Fruit fly (Drosophila melanogaster) whole organism, embryonic: ENCODE measurements around the gene MED27.

Source experiments
- Adf1 ChIP-seq: fragments of 200-800 bp; sonication (Bioruptor generic); IDR thresholded peaks from 2 replicates; pipeline ENCODE4 v1.3.6; 2022; ENCODE audit warnings: missing biosample characterization, missing genetic modification characterization
- Atf3 ChIP-seq: fragments of 200-800 bp; sonication (Bioruptor generic); optimal IDR thresholded peaks from 3 replicates; lab custom pipeline; 2016; ENCODE audit warnings: missing biosample characterization, missing genetic modification characterization
- BEAF-32 ChIP-seq: fragments of 200-800 bp; sonication (Bioruptor generic); optimal IDR thresholded peaks from 3 replicates; lab custom pipeline; 2017; ENCODE audit warnings: missing biosample characterization, missing genetic modification characterization, mild to moderate bottlenecking, moderate library complexity, missing genetic modification reagents
- Bdp1 ChIP-seq: fragments of 200-800 bp; sonication (Bioruptor generic); optimal IDR thresholded peaks from 3 replicates; lab custom pipeline; 2016; ENCODE audit warnings: missing biosample characterization, missing genetic modification characterization
- CG10462 ChIP-seq: fragments of 200-800 bp; sonication (Bioruptor generic); optimal IDR thresholded peaks from 2 replicates; lab custom pipeline; 2016; ENCODE audit warnings: missing biosample characterization, missing genetic modification characterization
- CG12071 ChIP-seq: fragments of 200-800 bp; sonication (Bioruptor generic); optimal IDR thresholded peaks from 3 replicates; lab custom pipeline; 2018; ENCODE audit warnings: missing biosample characterization, mild to moderate bottlenecking, missing genetic modification characterization
- CG1233 ChIP-seq: fragments of 200-800 bp; sonication (Bioruptor generic); optimal IDR thresholded peaks from 4 replicates; lab custom pipeline; 2018; ENCODE audit warnings: missing biosample characterization, mild to moderate bottlenecking, missing genetic modification characterization
- CG13624 ChIP-seq: fragments of 200-800 bp; sonication (Bioruptor generic); optimal IDR thresholded peaks from 2 replicates; lab custom pipeline; 2016; ENCODE audit warnings: missing biosample characterization, missing genetic modification characterization
- CG13775 ChIP-seq: fragments of 200-800 bp; sonication (Bioruptor generic); optimal IDR thresholded peaks from 3 replicates; lab custom pipeline; 2017; ENCODE audit warnings: missing biosample characterization, mild to moderate bottlenecking, missing genetic modification characterization
- CG15601 ChIP-seq: fragments of 200-800 bp; sonication (Bioruptor generic); optimal IDR thresholded peaks from 3 replicates; lab custom pipeline; 2019; ENCODE audit warnings: missing biosample characterization, mild to moderate bottlenecking, missing genetic modification characterization, moderate library complexity
- CG16779 ChIP-seq: fragments of 200-800 bp; sonication (Bioruptor generic); IDR thresholded peaks from 2 replicates; pipeline ENCODE4 v1.3.6; 2022; ENCODE audit warnings: missing biosample characterization, missing genetic modification characterization
- CG16813 ChIP-seq: fragments of 200-800 bp; sonication (Bioruptor generic); IDR thresholded peaks from 3 replicates; pipeline ENCODE4 v1.3.6; 2022; ENCODE audit warnings: missing biosample characterization, missing genetic modification characterization; ENCODE audit not compliant: partially characterized antibody
- CG17385 ChIP-seq: fragments of 200-800 bp; sonication (Bioruptor generic); optimal IDR thresholded peaks from 3 replicates; lab custom pipeline; 2018; ENCODE audit warnings: missing biosample characterization, mild to moderate bottlenecking, missing genetic modification characterization
- CG17802 ChIP-seq: fragments of 200-800 bp; sonication (Bioruptor generic); optimal IDR thresholded peaks from 2 replicates; lab custom pipeline; 2018; ENCODE audit warnings: missing biosample characterization, mild to moderate bottlenecking, missing genetic modification characterization, moderate library complexity
- CG18011 ChIP-seq: fragments of 200-800 bp; sonication (Bioruptor generic); optimal IDR thresholded peaks from 2 replicates; lab custom pipeline; 2017; ENCODE audit warnings: missing biosample characterization, missing genetic modification characterization, mild to moderate bottlenecking, moderate library complexity, missing genotype
- CG18599 ChIP-seq: fragments of 200-800 bp; sonication (Bioruptor generic); optimal IDR thresholded peaks from 3 replicates; lab custom pipeline; 2017; ENCODE audit warnings: missing biosample characterization, missing genetic modification characterization, mild to moderate bottlenecking, moderate library complexity, missing genetic modification reagents
- CG2889 ChIP-seq: fragments of 200-800 bp; sonication (Bioruptor generic); IDR thresholded peaks from 3 replicates; pipeline ENCODE4 v1.3.6; 2022; ENCODE audit warnings: missing biosample characterization, missing genetic modification characterization
- CG4328 ChIP-seq: fragments of 200-800 bp; sonication (Bioruptor generic); optimal IDR thresholded peaks from 3 replicates; lab custom pipeline; 2017; ENCODE audit warnings: missing biosample characterization, missing genetic modification reagents, missing genetic modification characterization
- CG7786 ChIP-seq: fragments of 200-800 bp; sonication (Bioruptor generic); optimal IDR thresholded peaks from 2 replicates; lab custom pipeline; 2016; ENCODE audit warnings: missing biosample characterization, missing genetic modification characterization
- CG9609 ChIP-seq: fragments of 200-800 bp; sonication (Bioruptor generic); optimal IDR thresholded peaks from 3 replicates; lab custom pipeline; 2016; ENCODE audit warnings: missing biosample characterization, missing genetic modification characterization
- CG9797 ChIP-seq: fragments of 200-800 bp; sonication (Bioruptor generic); optimal IDR thresholded peaks from 3 replicates; lab custom pipeline; 2018; ENCODE audit warnings: missing biosample characterization, mild to moderate bottlenecking, missing genetic modification characterization
- CTCF ChIP-seq: fragments of 200-800 bp; sonication (Bioruptor generic); optimal IDR thresholded peaks from 2 replicates; lab custom pipeline; 2017; ENCODE audit warnings: missing biosample characterization, mild to moderate bottlenecking, missing genetic modification characterization, moderate library complexity
- HLH3B ChIP-seq: fragments of 200-800 bp; sonication (Bioruptor generic); IDR thresholded peaks from 2 replicates; pipeline ENCODE4 v1.3.6; 2022; ENCODE audit warnings: missing biosample characterization, missing genetic modification characterization
- HmgZ ChIP-seq: fragments of 200-800 bp; sonication (Bioruptor generic); optimal IDR thresholded peaks from 2 replicates; lab custom pipeline; 2018; ENCODE audit warnings: missing biosample characterization, mild to moderate bottlenecking, missing genetic modification characterization
- Hr39 ChIP-seq: fragments of >200 bp; optimal IDR thresholded peaks from 2 replicates; lab custom pipeline; 2017
- Mad ChIP-seq: fragments of 200-800 bp; sonication (Bioruptor generic); optimal IDR thresholded peaks from 2 replicates; lab custom pipeline; 2016; ENCODE audit warnings: missing biosample characterization, missing genetic modification characterization
- Med ChIP-seq: fragments of 200-800 bp; sonication (Bioruptor generic); peaks from one replicate; lab custom pipeline; 2016; ENCODE audit warnings: missing biosample characterization, missing genetic modification characterization, mild to moderate bottlenecking, inconsistent platforms, moderate library complexity
- NC2α ChIP-seq: fragments of 200-800 bp; sonication (Bioruptor generic); optimal IDR thresholded peaks from 2 replicates; lab custom pipeline; 2016; ENCODE audit warnings: missing biosample characterization, missing genetic modification characterization
- Opbp ChIP-seq: fragments of 200-800 bp; sonication (Bioruptor generic); IDR thresholded peaks from 3 replicates; pipeline ENCODE4 v1.3.6; 2022; ENCODE audit warnings: missing biosample characterization, missing genetic modification characterization; ENCODE audit not compliant: partially characterized antibody
- Ravus ChIP-seq: fragments of 200-800 bp; sonication (Bioruptor generic); IDR thresholded peaks from 2 replicates; pipeline ENCODE4 v1.3.6; 2022; ENCODE audit warnings: missing biosample characterization, missing genetic modification characterization
- Spps ChIP-seq: fragments of 200-800 bp; sonication (Bioruptor generic); optimal IDR thresholded peaks from 2 replicates; lab custom pipeline; 2018; ENCODE audit warnings: missing biosample characterization, mild to moderate bottlenecking, missing genetic modification characterization
- ab ChIP-seq: fragments of 200-800 bp; sonication (Bioruptor generic); optimal IDR thresholded peaks from 2 replicates; lab custom pipeline; 2016; ENCODE audit warnings: missing biosample characterization, missing genetic modification characterization
- ap ChIP-seq: fragments of 200-800 bp; sonication (Bioruptor generic); IDR thresholded peaks from 2 replicates; pipeline ENCODE4 v1.3.6; 2022; ENCODE audit warnings: missing biosample characterization, missing genetic modification characterization
- az2 ChIP-seq: fragments of 200-800 bp; sonication (Bioruptor generic); optimal IDR thresholded peaks from 3 replicates; lab custom pipeline; 2016; ENCODE audit warnings: missing biosample characterization, missing genetic modification characterization
- ci ChIP-seq: fragments of 200-800 bp; sonication (Bioruptor generic); IDR thresholded peaks from 3 replicates; pipeline ENCODE4 v1.3.6; 2022; ENCODE audit warnings: missing biosample characterization, missing genetic modification characterization
- crc ChIP-seq: fragments of 200-800 bp; sonication (Bioruptor generic); optimal IDR thresholded peaks from 2 replicates; lab custom pipeline; 2016; ENCODE audit warnings: missing biosample characterization, missing genetic modification characterization
- esg ChIP-seq: fragments of 200-800 bp; sonication (Bioruptor generic); conservative IDR thresholded peaks from 2 replicates; pipeline ENCODE4 v1.3.6; 2022; ENCODE audit warnings: missing biosample characterization, missing genetic modification characterization
- hb ChIP-seq: fragments of 200-800 bp; sonication (Bioruptor generic); IDR thresholded peaks from 3 replicates; pipeline ENCODE4 v1.3.6; 2022; ENCODE audit warnings: missing biosample characterization, missing genetic modification characterization; ENCODE audit not compliant: partially characterized antibody
- jigr1 ChIP-seq: fragments of 200-800 bp; sonication (Bioruptor generic); IDR thresholded peaks from 3 replicates; pipeline ENCODE4 v1.3.6; 2022; ENCODE audit warnings: missing biosample characterization, missing genetic modification characterization
- jing ChIP-seq: fragments of 200-800 bp; sonication (Bioruptor generic); optimal IDR thresholded peaks from 2 replicates; lab custom pipeline; 2018; ENCODE audit warnings: missing biosample characterization, mild to moderate bottlenecking, missing genetic modification characterization
- jumu ChIP-seq: fragments of 200-800 bp; sonication (Bioruptor generic); optimal IDR thresholded peaks from 3 replicates; lab custom pipeline; 2016; ENCODE audit warnings: missing biosample characterization, missing genetic modification characterization
- kni ChIP-seq: fragments of 200-800 bp; sonication (Bioruptor generic); optimal IDR thresholded peaks from 3 replicates; lab custom pipeline; 2017; ENCODE audit warnings: mild to moderate bottlenecking, missing biosample characterization, missing genetic modification reagents, missing genetic modification characterization
- lab ChIP-seq: fragments of 200-800 bp; sonication (Bioruptor generic); optimal IDR thresholded peaks from 3 replicates; lab custom pipeline; 2017; ENCODE audit warnings: missing biosample characterization, missing genetic modification characterization, mild to moderate bottlenecking, moderate library complexity, missing genetic modification reagents
- pita ChIP-seq: fragments of 200-800 bp; sonication (Bioruptor generic); optimal IDR thresholded peaks from 2 replicates; lab custom pipeline; 2017; ENCODE audit warnings: missing biosample characterization, mild to moderate bottlenecking, missing genetic modification characterization
- prd ChIP-seq, 3 experiments: fragments of >200 bp in 2 of 3; fragments of 200-800 bp in 1 of 3; sonication (Bioruptor generic) in 1 of 3; optimal IDR thresholded peaks in 2 of 3; IDR thresholded peaks in 1 of 3; 2 replicates in 2 of 3; 3 replicates in 1 of 3; pipeline versions ENCODE4 v1.3.6 to Lab custom; 2017 to 2022; ENCODE audit warnings: missing biosample characterization in 1 of 3, missing genetic modification characterization in 1 of 3
- ro ChIP-seq: fragments of 200-800 bp; sonication (Bioruptor generic); IDR thresholded peaks from 2 replicates; pipeline ENCODE4 v1.3.6; 2022; ENCODE audit warnings: missing biosample characterization, missing genetic modification characterization
- sim ChIP-seq: fragments of 200-800 bp; sonication (Bioruptor generic); IDR thresholded peaks from 2 replicates; pipeline ENCODE4 v1.3.6; 2022; ENCODE audit warnings: missing biosample characterization, missing genetic modification characterization
- ssp ChIP-seq: fragments of 200-800 bp; sonication (Bioruptor generic); IDR thresholded peaks from 2 replicates; pipeline ENCODE4 v1.3.6; 2022; ENCODE audit warnings: missing biosample characterization, missing genetic modification characterization
- ttk ChIP-seq: fragments of 200-800 bp; sonication (Bioruptor generic); IDR thresholded peaks from 2 replicates; pipeline ENCODE4 v2.1.2; 2022; ENCODE audit warnings: missing biosample characterization, missing genetic modification characterization
- zen2 ChIP-seq: fragments of 200-800 bp; sonication (Bioruptor generic); IDR thresholded peaks from 3 replicates; pipeline ENCODE4 v1.3.6; 2022; ENCODE audit warnings: missing biosample characterization, missing genetic modification characterization; ENCODE audit not compliant: partially characterized antibody
- zf30C ChIP-seq: fragments of 200-800 bp; sonication (Bioruptor generic); optimal IDR thresholded peaks from 3 replicates; lab custom pipeline; 2018; ENCODE audit warnings: missing biosample characterization, mild to moderate bottlenecking, missing genetic modification characterization

The MED27 gene

dm6 chr3R:5606477-5606876 is 48.5 kb upstream of the MED27 start, which contains the start of gene asl (continued):
- TF ChIP-seq CG12071 (GFP tag; lab: Kevin White, UChicago) (no peak), pita (GFP tag; lab: Kevin White, UChicago) (no peak), jing (GFP tag; lab: Kevin White, UChicago) (no peak), jumu (GFP tag; lab: Kevin White, UChicago) (peak; percentile 30), CG16813 (GFP tag; lab: Robert Waterston, UW) (peak; percentile 39; the same call in 1 of the 3 replicates), CG1233 (peak; percentile 49), NC2α (GFP tag; lab: Kevin White, UChicago) (no peak), ssp (GFP tag; lab: Robert Waterston, UW) (peak; percentile 96), ro (GFP tag; lab: Robert Waterston, UW) (no peak), CG16779 (no peak), ttk (GFP tag; lab: Robert Waterston, UW) (no peak), zf30C (GFP tag; lab: Kevin White, UChicago) (peak; percentile 10), CG7786 (GFP tag; lab: Kevin White, UChicago) (peak; percentile 22), az2 (GFP tag; lab: Kevin White, UChicago) (peak; percentile 56), CG18599 (GFP tag; lab: Kevin White, UChicago) (no peak), CG9797 (GFP tag; lab: Kevin White, UChicago) (peak; percentile 61), ab (GFP tag; lab: Kevin White, UChicago) (no peak), CG10462 (GFP tag; lab: Kevin White, UChicago) (peak; percentile 8), BEAF-32 (GFP tag; lab: Kevin White, UChicago) (peak; percentile 53), CG4328 (GFP tag; lab: Kevin White, UChicago) (peak; percentile 7), CG13624 (GFP tag; lab: Kevin White, UChicago) (peak; percentile 49), Opbp (GFP tag; lab: Robert Waterston, UW) (no peak), CTCF (GFP tag; lab: Kevin White, UChicago) (peak; percentile 94), jigr1 (GFP tag; lab: Robert Waterston, UW) (no peak), CG18011 (GFP tag; lab: Kevin White, UChicago) (peak; percentile 40), zen2 (GFP tag; lab: Robert Waterston, UW) (no peak), prd (optimal IDR thresholded peaks at IDR 0.05; lab: Kevin White, UChicago) (no peak), prd (GFP tag; IDR thresholded peaks at IDR 0.05; lab: Robert Waterston, UW) (peak; percentile 39; the same call in 1 of the 3 replicates), crc (GFP tag; lab: Kevin White, UChicago) (peak; percentile 49), HLH3B (GFP tag; lab: Robert Waterston, UW) (no peak), esg (GFP tag; lab: Robert Waterston, UW) (peak; percentile 40; the same call in 1 of the 2 replicates), ap (0 out of 2 replicates have a peak, but pooled peaks have one; percentile 21), CG17385 (GFP tag; lab: Kevin White, UChicago) (peak; percentile 99), Ravus (no peak), Bdp1 (GFP tag; lab: Kevin White, UChicago) (peak; percentile 32), CG17802 (tag; lab: Kevin White, UChicago) (peak; percentile 90), hb (GFP tag; lab: Robert Waterston, UW) (no peak), CG15601 (tag; lab: Kevin White, UChicago) (peak; percentile 70), ci (GFP tag; lab: Robert Waterston, UW) (0 out of 3 replicates have a peak, but pooled peaks have one; percentile 44), Mad (GFP tag; lab: Kevin White, UChicago) (peak; percentile 58), lab (no peak), sim (no peak), kni (GFP tag; lab: Kevin White, UChicago) (peak; percentile 48), Med (GFP tag; lab: Kevin White, UChicago) (peak; percentile 91), Atf3 (GFP tag; lab: Kevin White, UChicago) (no peak), CG2889 (GFP tag; lab: Robert Waterston, UW) (no peak), Hr39 (no peak), CG9609 (peak; percentile 11), Spps (tag; lab: Kevin White, UChicago) (peak; percentile 26), CG13775 (GFP tag; lab: Kevin White, UChicago) (peak; percentile 61), Adf1 (GFP tag; lab: Robert Waterston, UW) (no peak; the same call in 1 of the 2 replicates), HmgZ (peak; percentile 76)
